Fruit fly (Drosophila melanogaster) whole organism, embryonic: Measurements from ENCODE around the gene Mo25.

ENCODE experiments used
- Atf6 ChIP-seq: fragments of 200-800 bp; sonication (Bioruptor generic); IDR thresholded peaks from 2 replicates; pipeline ENCODE4 v1.3.6; 2022; ENCODE audit warnings: missing biosample characterization, missing genetic modification characterization
- CG10147 ChIP-seq: fragments of 200-800 bp; sonication (Bioruptor generic); optimal IDR thresholded peaks from 2 replicates; lab custom pipeline; 2019; ENCODE audit warnings: missing biosample characterization, mild to moderate bottlenecking, missing genetic modification characterization, moderate library complexity
- CG11085 ChIP-seq: fragments of 200-800 bp; sonication (Bioruptor generic); IDR thresholded peaks from 2 replicates; pipeline ENCODE4 v1.3.6; 2022; ENCODE audit warnings: missing biosample characterization, missing genetic modification characterization
- CG11247 ChIP-seq: fragments of 200-800 bp; sonication (Bioruptor generic); IDR thresholded peaks from 2 replicates; pipeline ENCODE4 v1.3.6; 2022; ENCODE audit warnings: missing biosample characterization, missing genetic modification characterization
- CG11560 ChIP-seq: fragments of 200-800 bp; sonication (Bioruptor generic); IDR thresholded peaks from 3 replicates; pipeline ENCODE4 v1.3.6; 2022; ENCODE audit warnings: missing biosample characterization, missing genetic modification characterization
- CG12391 ChIP-seq: fragments of 200-800 bp; sonication (Bioruptor generic); optimal IDR thresholded peaks from 3 replicates; lab custom pipeline; 2018; ENCODE audit warnings: missing biosample characterization, mild to moderate bottlenecking, missing genetic modification characterization, moderate library complexity
- CG12769 ChIP-seq: fragments of 200-800 bp; sonication (Bioruptor generic); optimal IDR thresholded peaks from 2 replicates; lab custom pipeline; 2019; ENCODE audit warnings: missing biosample characterization, mild to moderate bottlenecking, missing genetic modification characterization, moderate library complexity
- CG12942 ChIP-seq: fragments of 200-800 bp; sonication (Bioruptor generic); optimal IDR thresholded peaks from 3 replicates; lab custom pipeline; 2016; ENCODE audit warnings: missing biosample characterization, missing genetic modification characterization
- CG14965 ChIP-seq: fragments of 200-800 bp; sonication (Bioruptor generic); optimal IDR thresholded peaks from 2 replicates; lab custom pipeline; 2016; ENCODE audit warnings: missing biosample characterization, missing genetic modification characterization, borderline replicate concordance
- CG15011 ChIP-seq: fragments of 200-800 bp; sonication (Bioruptor generic); optimal IDR thresholded peaks from 3 replicates; lab custom pipeline; 2018; ENCODE audit warnings: missing biosample characterization, mild to moderate bottlenecking, missing genetic modification characterization
- CG15479 ChIP-seq: fragments of 200-800 bp; sonication (Bioruptor generic); optimal IDR thresholded peaks from 3 replicates; lab custom pipeline; 2019; ENCODE audit warnings: missing biosample characterization, mild to moderate bottlenecking, missing genetic modification characterization, moderate library complexity
- CG17186 ChIP-seq: fragments of 200-800 bp; sonication (Bioruptor generic); optimal IDR thresholded peaks from 3 replicates; lab custom pipeline; 2017; ENCODE audit warnings: missing biosample characterization, missing genetic modification reagents, missing genetic modification characterization
- CG17912 ChIP-seq: fragments of 200-800 bp; sonication (Bioruptor generic); optimal IDR thresholded peaks from 2 replicates; lab custom pipeline; 2018; ENCODE audit warnings: missing biosample characterization, mild to moderate bottlenecking, missing genetic modification characterization
- CG18262 ChIP-seq: fragments of 200-800 bp; optimal IDR thresholded peaks from 3 replicates; lab custom pipeline; 2019; ENCODE audit warnings: missing biosample characterization, mild to moderate bottlenecking, missing genetic modification characterization, moderate library complexity
- CG1832 ChIP-seq: fragments of 200-800 bp; sonication (Bioruptor generic); optimal IDR thresholded peaks from 2 replicates; lab custom pipeline; 2017; ENCODE audit warnings: missing biosample characterization, mild to moderate bottlenecking, missing genetic modification characterization, inconsistent platforms
- CG18619 ChIP-seq: fragments of 200-800 bp; sonication (Bioruptor generic); optimal IDR thresholded peaks from 3 replicates; lab custom pipeline; 2017; ENCODE audit warnings: missing biosample characterization, mild to moderate bottlenecking, missing genetic modification characterization
- CG2116 ChIP-seq: fragments of 200-800 bp; sonication (Bioruptor generic); optimal IDR thresholded peaks from 3 replicates; lab custom pipeline; 2018; ENCODE audit warnings: missing biosample characterization, mild to moderate bottlenecking, missing genetic modification characterization
- CG2129 ChIP-seq: fragments of 200-800 bp; sonication (Bioruptor generic); IDR thresholded peaks from 2 replicates; pipeline ENCODE4 v1.3.6; 2022; ENCODE audit warnings: missing biosample characterization, missing genetic modification characterization; ENCODE audit not compliant: partially characterized antibody
- CG30020 ChIP-seq: fragments of 200-800 bp; optimal IDR thresholded peaks from 2 replicates; lab custom pipeline; 2019; ENCODE audit warnings: missing biosample characterization, mild to moderate bottlenecking, missing genetic modification characterization, moderate library complexity
- CG3838 ChIP-seq: fragments of 200-800 bp; sonication (Bioruptor generic); optimal IDR thresholded peaks from 3 replicates; lab custom pipeline; 2016; ENCODE audit warnings: missing biosample characterization, missing genetic modification characterization
- CG6175 ChIP-seq: fragments of 200-800 bp; sonication (Bioruptor generic); IDR thresholded peaks from 3 replicates; pipeline ENCODE4 v1.3.6; 2022; ENCODE audit warnings: missing biosample characterization, missing genetic modification characterization
- CG6654 ChIP-seq: fragments of 200-800 bp; sonication (Bioruptor generic); optimal IDR thresholded peaks from 2 replicates; lab custom pipeline; 2017; ENCODE audit warnings: missing biosample characterization, mild to moderate bottlenecking, missing genetic modification characterization
- Chrac-16 ChIP-seq: fragments of 200-800 bp; sonication (Bioruptor generic); optimal IDR thresholded peaks from 3 replicates; lab custom pipeline; 2016; ENCODE audit warnings: missing biosample characterization, missing genetic modification characterization
- D19B ChIP-seq: fragments of 200-800 bp; sonication (Bioruptor generic); optimal IDR thresholded peaks from 2 replicates; lab custom pipeline; 2017; ENCODE audit warnings: missing biosample characterization, mild to moderate bottlenecking, missing genetic modification characterization
- Dll ChIP-seq: fragments of 200-800 bp; sonication (Bioruptor generic); IDR thresholded peaks from 4 replicates; pipeline ENCODE4 v1.3.6; 2022; ENCODE audit warnings: missing biosample characterization, missing genetic modification characterization; ENCODE audit not compliant: partially characterized antibody
- H2.0 ChIP-seq: fragments of 200-800 bp; sonication (Bioruptor generic); IDR thresholded peaks from 2 replicates; pipeline ENCODE4 v1.3.6; 2022; ENCODE audit warnings: missing biosample characterization, missing genetic modification characterization
- Max ChIP-seq: fragments of 200-800 bp; sonication (Bioruptor generic); optimal IDR thresholded peaks from 2 replicates; lab custom pipeline; 2016; ENCODE audit warnings: missing biosample characterization, mild to moderate bottlenecking, missing genetic modification characterization
- Neu2 ChIP-seq: fragments of 200-800 bp; sonication (Bioruptor generic); optimal IDR thresholded peaks from 3 replicates; lab custom pipeline; 2016; ENCODE audit warnings: missing biosample characterization, missing genetic modification characterization, borderline replicate concordance
- Nf-YA ChIP-seq: fragments of 200-800 bp; sonication (Bioruptor generic); IDR thresholded peaks from 2 replicates; pipeline ENCODE4 v1.3.6; 2022; ENCODE audit warnings: missing biosample characterization, missing genetic modification characterization
- Oli ChIP-seq: fragments of 200-800 bp; sonication (Bioruptor generic); optimal IDR thresholded peaks from 2 replicates; lab custom pipeline; 2018; ENCODE audit warnings: missing biosample characterization, mild to moderate bottlenecking, missing genetic modification characterization, moderate library complexity
- Sox100B ChIP-seq: fragments of 200-800 bp; sonication (Bioruptor generic); optimal IDR thresholded peaks from 3 replicates; lab custom pipeline; 2018; ENCODE audit warnings: missing biosample characterization, mild to moderate bottlenecking, missing genetic modification characterization
- Xrp1 ChIP-seq: fragments of 200-800 bp; sonication (Bioruptor generic); IDR thresholded peaks from 2 replicates; pipeline ENCODE4 v1.3.6; 2022; ENCODE audit warnings: missing biosample characterization, missing genetic modification characterization
- amos ChIP-seq: fragments of 200-800 bp; sonication (Bioruptor generic); IDR thresholded peaks from 2 replicates; pipeline ENCODE4 v1.3.6; 2022; ENCODE audit warnings: missing biosample characterization, missing genetic modification characterization; ENCODE audit not compliant: partially characterized antibody
- bbx ChIP-seq: fragments of 200-800 bp; sonication (Bioruptor generic); IDR thresholded peaks from 2 replicates; pipeline ENCODE4 v1.3.6; 2022; ENCODE audit warnings: missing biosample characterization, missing genetic modification characterization; ENCODE audit not compliant: partially characterized antibody
- bigmax ChIP-seq: fragments of 200-800 bp; sonication (Bioruptor generic); optimal IDR thresholded peaks from 2 replicates; lab custom pipeline; 2018; ENCODE audit warnings: missing biosample characterization, mild to moderate bottlenecking, missing genetic modification characterization
- cad ChIP-seq: fragments of >200 bp; optimal IDR thresholded peaks from 2 replicates; lab custom pipeline; 2017; ENCODE audit warnings: missing biosample characterization, missing genetic modification characterization
- caup ChIP-seq: fragments of 200-800 bp; sonication (Bioruptor generic); optimal IDR thresholded peaks from 3 replicates; lab custom pipeline; 2017; ENCODE audit warnings: missing biosample characterization, mild to moderate bottlenecking, missing genetic modification characterization, moderate library complexity; ENCODE audit not compliant: severe bottlenecking
- crol ChIP-seq: fragments of 200-800 bp; sonication (Bioruptor generic); IDR thresholded peaks from 2 replicates; pipeline ENCODE4 v1.3.6; 2022; ENCODE audit warnings: missing biosample characterization, missing genetic modification characterization
- dpn ChIP-seq, 2 experiments: fragments of 200-800 bp; sonication (Bioruptor generic); optimal IDR thresholded peaks; 3 replicates each; lab custom pipeline; 2016; ENCODE audit warnings: missing biosample characterization in 2 of 2, missing genetic modification characterization in 2 of 2
- gsb ChIP-seq: fragments of 200-800 bp; sonication (Bioruptor generic); IDR thresholded peaks from 2 replicates; pipeline ENCODE4 v1.3.6; 2022; ENCODE audit warnings: missing biosample characterization, missing genetic modification characterization
- inv ChIP-seq: fragments of 200-800 bp; sonication (Bioruptor generic); IDR thresholded peaks from 2 replicates; pipeline ENCODE4 v1.3.6; 2022; ENCODE audit warnings: missing biosample characterization, missing genetic modification characterization; ENCODE audit not compliant: partially characterized antibody
- kah ChIP-seq: fragments of 200-800 bp; sonication (Bioruptor generic); optimal IDR thresholded peaks from 2 replicates; lab custom pipeline; 2018; ENCODE audit warnings: missing biosample characterization, mild to moderate bottlenecking, missing genetic modification characterization
- lilli ChIP-seq: fragments of 200-800 bp; sonication (Bioruptor generic); optimal IDR thresholded peaks from 3 replicates; lab custom pipeline; 2016; ENCODE audit warnings: missing biosample characterization, missing genetic modification characterization
- oc ChIP-seq: fragments of 200-800 bp; sonication (Bioruptor generic); optimal IDR thresholded peaks from 2 replicates; lab custom pipeline; 2018; ENCODE audit warnings: missing biosample characterization, mild to moderate bottlenecking, missing genetic modification characterization, moderate library complexity
- pita ChIP-seq: fragments of 200-800 bp; sonication (Bioruptor generic); optimal IDR thresholded peaks from 2 replicates; lab custom pipeline; 2017; ENCODE audit warnings: missing biosample characterization, mild to moderate bottlenecking, missing genetic modification characterization
- scrt ChIP-seq: fragments of 200-800 bp; sonication (Bioruptor generic); optimal IDR thresholded peaks from 2 replicates; lab custom pipeline; 2018; ENCODE audit warnings: missing biosample characterization, mild to moderate bottlenecking, missing genetic modification characterization, moderate library complexity
- sens ChIP-seq: fragments of 200-800 bp; sonication (Bioruptor generic); peaks from one replicate; lab custom pipeline; 2016; ENCODE audit warnings: missing biosample characterization, missing genetic modification characterization
- slp2 ChIP-seq: fragments of 200-800 bp; sonication (Bioruptor generic); optimal IDR thresholded peaks from 2 replicates; lab custom pipeline; 2016; ENCODE audit warnings: missing biosample characterization, missing genetic modification characterization
- tin ChIP-seq: fragments of 200-800 bp; sonication (Bioruptor generic); optimal IDR thresholded peaks from 3 replicates; lab custom pipeline; 2016; ENCODE audit warnings: missing biosample characterization, missing genetic modification characterization
- trh ChIP-seq: fragments of 200-800 bp; sonication (Bioruptor generic); optimal IDR thresholded peaks from 2 replicates; lab custom pipeline; 2016; ENCODE audit warnings: missing biosample characterization, missing genetic modification characterization
- twi ChIP-seq: fragments of 200-800 bp; optimal IDR thresholded peaks from 2 replicates; lab custom pipeline; 2019; ENCODE audit warnings: missing biosample characterization, mild to moderate bottlenecking, missing genetic modification characterization, moderate library complexity

Gene Mo25

DNA sequence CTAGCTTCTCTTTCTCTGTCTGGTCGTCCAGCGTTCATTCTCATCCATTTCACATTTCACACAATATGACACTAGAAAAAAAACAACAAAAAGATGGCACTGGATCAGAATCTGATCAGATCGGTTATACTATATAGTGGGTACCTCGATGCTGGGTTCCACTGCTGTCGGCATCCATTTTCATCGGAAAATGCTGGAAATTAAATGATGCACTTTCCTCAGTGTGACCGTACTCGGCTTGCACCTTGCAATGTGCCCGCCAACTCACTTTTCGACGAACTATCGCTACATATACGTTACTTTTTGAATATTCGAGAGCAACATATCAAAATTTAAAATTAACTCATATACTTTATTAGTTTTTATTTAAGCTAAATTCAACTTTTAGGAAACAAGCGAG is 24.4 kb downstream of the Mo25 start, which contains the start of gene tra (continued):
- TF ChIP-seq CG17186 (GFP tag; lab: Kevin White, UChicago) (peak; percentile 31), Max (GFP tag; lab: Kevin White, UChicago) (no peak), H2.0 (GFP tag; lab: Robert Waterston, UW) (no peak), oc (tag; lab: Kevin White, UChicago) (no peak), CG3838 (no peak), CG6175 (GFP tag; lab: Robert Waterston, UW) (no peak), D19B (GFP tag; lab: Kevin White, UChicago) (no peak), dpn (GFP tag; optimal IDR thresholded peaks at IDR 0.05; lab: Kevin White, UChicago) (no peak), sens (GFP tag; lab: Kevin White, UChicago) (peak; percentile 72), lilli (GFP tag; lab: Kevin White, UChicago) (no peak), CG15479 (GFP tag; lab: Kevin White, UChicago) (no peak), CG12769 (tag; lab: Kevin White, UChicago) (no peak), Sox100B (GFP tag; lab: Kevin White, UChicago) (no peak), CG11247 (no peak), CG6654 (GFP tag; lab: Kevin White, UChicago) (no peak), Atf6 (GFP tag; lab: Robert Waterston, UW) (no peak), tin (no peak), CG2116 (GFP tag; lab: Kevin White, UChicago) (peak; percentile 60), Dll (GFP tag; lab: Robert Waterston, UW) (peak; percentile 72; the same call in 3 of the 4 replicates), Oli (tag; lab: Kevin White, UChicago) (no peak), amos (GFP tag; lab: Robert Waterston, UW) (peak; percentile 61), bbx (GFP tag; lab: Robert Waterston, UW) (peak; percentile 66), CG10147 (GFP tag; lab: Kevin White, UChicago) (no peak), CG11560 (tag; lab: Robert Waterston, UW) (no peak), CG30020 (tag; lab: Kevin White, UChicago) (peak; percentile 7), scrt (GFP tag; lab: Kevin White, UChicago) (no peak), CG15011 (no peak), CG18262 (tag; lab: Kevin White, UChicago) (no peak), gsb (GFP tag; lab: Robert Waterston, UW) (no peak), trh (GFP tag; lab: Kevin White, UChicago) (no peak), Nf-YA (GFP tag; lab: Robert Waterston, UW) (no peak), Xrp1 (no peak), slp2 (GFP tag; lab: Kevin White, UChicago) (no peak), inv (GFP tag; lab: Robert Waterston, UW) (peak; percentile 38; the same call in 1 of the 2 replicates), Chrac-16 (GFP tag; lab: Kevin White, UChicago) (no peak), Neu2 (GFP tag; lab: Kevin White, UChicago) (no peak), CG12391 (tag; lab: Kevin White, UChicago) (no peak), pita (no peak), CG1832 (GFP tag; lab: Kevin White, UChicago) (no peak), cad (GFP tag; lab: Kevin White, UChicago) (no peak), CG17912 (no peak), bigmax (no peak), crol (no peak), CG18619 (GFP tag; lab: Kevin White, UChicago) (no peak), caup (GFP tag; lab: Kevin White, UChicago) (no peak), CG11085 (no peak), twi (tag; lab: Kevin White, UChicago) (no peak), kah (GFP tag; lab: Kevin White, UChicago) (no peak), CG2129 (peak; percentile 28; the same call in 1 of the 2 replicates), CG12942 (GFP tag; lab: Kevin White, UChicago) (no peak), CG14965 (GFP tag; lab: Kevin White, UChicago) (no peak)
